Fruit fly (Drosophila melanogaster) S2 (cell line): ENCODE measurements around the gene Nthl1.

Experiments
- CG8478 ChIP-seq: fragments of >200 bp; optimal IDR thresholded peaks from 2 replicates; lab custom pipeline; 2018
- CTCF ChIP-seq, 2 experiments: fragments of >200 bp; optimal IDR thresholded peaks; 2 replicates each; lab custom pipeline; 2018

DNA sequence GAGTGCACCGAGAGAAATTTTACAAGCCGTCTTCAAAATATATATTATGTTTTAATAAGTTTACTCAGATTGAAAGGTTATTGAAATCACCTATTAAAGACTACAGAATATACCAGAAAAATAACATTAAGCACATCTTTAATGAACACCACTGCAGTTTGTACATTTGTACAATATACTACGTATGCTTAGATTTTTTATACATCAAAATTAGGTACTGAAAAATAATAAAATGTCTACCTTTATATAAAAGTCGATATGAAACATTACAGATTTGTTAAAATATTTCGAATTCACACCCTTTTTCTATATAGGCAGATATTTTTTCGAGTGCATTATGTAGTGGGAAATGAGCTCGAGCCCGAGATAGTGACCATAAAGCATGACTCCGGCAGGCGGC is 29.2 kb upstream of the Nthl1 start:
- TF ChIP-seq CTCF (optimal IDR thresholded peaks at IDR 0.05; lab: Kevin White, UChicago) (no peak), CG8478 (lab: Kevin White, UChicago) (no peak)
